Fruit fly (Drosophila melanogaster) whole organism, adult: Measurements from ENCODE around the gene WDY.
"Not testable (repeated sequence)": the region's sequence is repeated elsewhere in the genome, so short reads cannot be mapped to it uniquely, and the experiment has no call there.

Experiments used
- CG11617 ChIP-seq: fragments of 200-800 bp; sonication (Bioruptor generic); optimal IDR thresholded peaks from 2 replicates; lab custom pipeline; 2017; ENCODE audit warnings: mild to moderate bottlenecking, missing biosample characterization, missing genetic modification reagents, missing genetic modification characterization
- CG7045 ChIP-seq: fragments of 200-800 bp; sonication (Bioruptor generic); optimal IDR thresholded peaks from 2 replicates; lab custom pipeline; 2017; ENCODE audit warnings: missing biosample characterization, mild to moderate bottlenecking, missing genetic modification characterization
- Crg-1 ChIP-seq: fragments of 200-800 bp; sonication (Bioruptor generic); optimal IDR thresholded peaks from 2 replicates; lab custom pipeline; 2016; ENCODE audit warnings: missing biosample characterization, missing genetic modification characterization
- cnc ChIP-seq, 2 experiments: fragments of >200 bp; optimal IDR thresholded peaks; 2 replicates each; lab custom pipeline; 2017
- kay ChIP-seq: fragments of 200-800 bp; sonication (Bioruptor generic); peaks from one replicate; lab custom pipeline; 2016; ENCODE audit warnings: missing biosample characterization, missing genetic modification characterization, borderline replicate concordance
- pad ChIP-seq: fragments of 200-800 bp; sonication (Bioruptor generic); optimal IDR thresholded peaks from 3 replicates; lab custom pipeline; 2017; ENCODE audit warnings: missing biosample characterization, missing genetic modification characterization, mild to moderate bottlenecking, moderate library complexity, missing genetic modification reagents

DNA sequence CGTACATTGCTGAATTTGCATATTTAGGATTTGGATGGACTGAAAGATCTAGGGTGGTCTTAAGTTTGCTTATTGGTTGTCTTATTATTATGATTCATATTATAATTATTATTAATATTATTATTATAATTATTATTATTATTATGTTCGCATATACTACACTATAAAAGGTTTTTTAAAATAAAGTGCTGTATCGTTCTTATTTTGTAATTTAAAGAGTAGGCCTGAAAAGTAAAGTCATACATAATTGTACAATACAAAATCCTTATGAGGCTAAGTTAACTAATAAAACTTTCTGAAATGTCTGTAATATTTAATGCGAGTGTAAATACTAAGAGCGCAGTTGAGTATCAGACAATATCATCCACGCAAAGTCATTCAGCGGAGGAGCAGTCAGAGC lies at the start of gene WDY:
- not testable (repeated sequence) for TF ChIP-seq pad (GFP tag; lab: Kevin White, UChicago); CG11617 (GFP tag; lab: Kevin White, UChicago); CG7045 (GFP tag; lab: Kevin White, UChicago); Crg-1; kay; cnc (optimal IDR thresholded peaks at IDR 0.05; lab: Kevin White, UChicago)
